Fruit fly (Drosophila melanogaster): ENCODE results near the gene PGRP-LB.

The PGRP-LB gene

DNA sequence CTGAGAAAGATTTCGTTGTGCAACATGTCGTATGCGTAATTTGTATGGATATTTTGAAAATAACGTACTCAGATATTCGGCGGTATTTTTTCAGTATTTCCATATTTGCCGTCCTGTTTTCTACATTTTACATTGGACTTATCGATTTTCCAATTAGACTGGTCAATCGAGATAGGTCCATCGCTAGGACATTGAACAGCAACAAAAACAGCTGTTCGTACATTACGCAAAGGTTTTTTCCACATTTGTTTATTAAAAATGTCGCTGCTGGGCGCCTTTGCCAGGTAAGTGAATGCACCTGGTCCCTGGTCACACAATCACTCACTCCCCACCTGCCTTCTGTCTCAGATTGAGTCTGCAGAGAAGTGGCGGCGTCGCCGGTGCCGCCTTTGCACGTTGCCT, 52.6 kb downstream of the PGRP-LB start, which contains the start of gene mRpL40 (continued):
- TF ChIP-seq BEAF-32 (GFP tag; optimal IDR thresholded peaks at IDR 0.05) (peak; percentile 50), CG12155 (GFP tag; optimal IDR thresholded peaks at IDR 0.05) (no peak), ase (GFP tag; IDR thresholded peaks at IDR 0.05) (no peak), ems (GFP tag; optimal IDR thresholded peaks at IDR 0.05) (no peak), ind (GFP tag; optimal IDR thresholded peaks at IDR 0.05) (no peak), CG8290 (GFP tag; optimal IDR thresholded peaks at IDR 0.05) (no peak), CG8290 (tag; optimal IDR thresholded peaks at IDR 0.05) (no peak), pros (GFP tag; optimal IDR thresholded peaks at IDR 0.05) (no peak), ara (GFP tag; IDR thresholded peaks at IDR 0.05) (no peak), CG8388 (GFP tag; optimal IDR thresholded peaks at IDR 0.05) (no peak), ewg (GFP tag; optimal IDR thresholded peaks at IDR 0.05) (no peak), CG15514 (GFP tag; optimal IDR thresholded peaks at IDR 0.05) (peak; percentile 21), CG12071 (GFP tag; optimal IDR thresholded peaks at IDR 0.05) (no peak), CG10462 (GFP tag; optimal IDR thresholded peaks at IDR 0.05) (no peak), CG14965 (GFP tag; optimal IDR thresholded peaks at IDR 0.05; ENCODE audit: borderline replicate concordance) (no peak), gt (GFP tag; IDR thresholded peaks at IDR 0.05) (no peak), Hr78 (GFP tag; optimal IDR thresholded peaks at IDR 0.05) (no peak), amos (GFP tag; IDR thresholded peaks at IDR 0.05; ENCODE audit: partially characterized antibody) (no peak; the same call in 1 of the 2 replicates), CG6854 (GFP tag; optimal IDR thresholded peaks at IDR 0.05) (no peak), CG17359 (tag; optimal IDR thresholded peaks at IDR 0.05) (no peak), CG9797 (GFP tag; optimal IDR thresholded peaks at IDR 0.05) (no peak), Chrac-16 (GFP tag; optimal IDR thresholded peaks at IDR 0.05) (no peak), Ada2b (GFP tag; IDR thresholded peaks at IDR 0.05) (no peak), Ets97D (GFP tag; optimal IDR thresholded peaks at IDR 0.05) (peak; percentile 1), ken (GFP tag; IDR thresholded peaks at IDR 0.05) (no peak), hb (GFP tag; IDR thresholded peaks at IDR 0.05; ENCODE audit: partially characterized antibody) (no peak), Neu2 (GFP tag; optimal IDR thresholded peaks at IDR 0.05; ENCODE audit: borderline replicate concordance) (no peak), Usf (GFP tag; optimal IDR thresholded peaks at IDR 0.05) (no peak), Mrtf (GFP tag; IDR thresholded peaks at IDR 0.05) (no peak), aop (GFP tag; IDR thresholded peaks at IDR 0.05) (no peak), Spps (tag; optimal IDR thresholded peaks at IDR 0.05) (no peak), sug (tag; optimal IDR thresholded peaks at IDR 0.05) (no peak), CG11093 (GFP tag; IDR thresholded peaks at IDR 0.05) (no peak), CG1792 (GFP tag; optimal IDR thresholded peaks at IDR 0.05) (no peak), org-1 (GFP tag; optimal IDR thresholded peaks at IDR 0.05) (no peak), crp (GFP tag; optimal IDR thresholded peaks at IDR 0.05) (peak; percentile 60 to 91), CG33557 (GFP tag; optimal IDR thresholded peaks at IDR 0.05) (no peak), CG10979 (tag; optimal IDR thresholded peaks at IDR 0.05) (no peak), nmo (GFP tag; optimal IDR thresholded peaks at IDR 0.05) (no peak), CG6813 (GFP tag; optimal IDR thresholded peaks at IDR 0.05) (no peak), chm (GFP tag; IDR thresholded peaks at IDR 0.05) (no peak)

DNA sequence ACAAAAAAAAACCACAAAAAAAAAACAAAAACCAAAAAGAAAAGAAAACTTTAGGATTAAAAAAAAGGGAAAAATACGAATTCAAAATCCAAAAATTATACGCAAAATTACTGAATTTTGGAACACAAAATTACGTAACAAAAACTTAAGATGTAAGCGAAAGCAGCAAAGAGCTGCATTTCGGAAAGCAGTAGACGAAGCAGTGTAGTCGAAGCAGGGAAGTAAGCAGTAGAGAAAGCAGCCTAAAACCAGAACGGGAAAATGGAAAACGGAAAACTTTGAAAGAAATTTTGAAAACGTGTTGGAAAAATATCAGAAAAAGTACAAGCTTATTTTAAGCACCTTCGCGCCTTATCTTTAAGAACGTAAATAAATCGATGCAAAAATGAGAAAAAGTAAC, 57.5 kb downstream of the PGRP-LB start:
- peak; percentile 94 for TF ChIP-seq CG31365 (tag; optimal IDR thresholded peaks at IDR 0.05)
- TF ChIP-seq CG34376 (GFP tag; optimal IDR thresholded peaks at IDR 0.05), result no peak
- TF ChIP-seq Ets97D (GFP tag; optimal IDR thresholded peaks at IDR 0.05), result peak; percentile 83
- peak in 1 of 2 experiments; percentile 88 for TF ChIP-seq Dfd (GFP tag; optimal IDR thresholded peaks at IDR 0.05)
- TF ChIP-seq CG12104 (GFP tag; optimal IDR thresholded peaks at IDR 0.05), result no peak
- TF ChIP-seq stwl (tag; optimal IDR thresholded peaks at IDR 0.05), result peak; percentile 92
- TF ChIP-seq knrl (GFP tag; IDR thresholded peaks at IDR 0.05; ENCODE audit: partially characterized antibody), result 0 out of 3 replicates have a peak, but pooled peaks have one; percentile 8
- peak; percentile 97 for TF ChIP-seq CG8290 (GFP tag; optimal IDR thresholded peaks at IDR 0.05)
- peak in 1 of 2 experiments; percentile 63 for TF ChIP-seq CG8290 (tag; optimal IDR thresholded peaks at IDR 0.05)
- TF ChIP-seq CG2199 (GFP tag; IDR thresholded peaks at IDR 0.05), result 0 out of 3 replicates have a peak, but pooled peaks have one; percentile 8
